Worm (Caenorhabditis elegans) whole organism, young adult: Measurements from ENCODE around the gene htrl-1.

Source experiments
- Y53G8AR.9 ChIP-seq: fragments of 200-800 bp; sonication (Bioruptor generic); conservative IDR thresholded peaks from 2 replicates; pipeline ENCODE4 v1.3.6; 2022; ENCODE audit warnings: missing genetic modification reagents, missing genetic modification characterization, missing compliant biosample characterization
- ceh-91 ChIP-seq: fragments of 200-800 bp; sonication (Bioruptor generic); IDR thresholded peaks from 2 replicates; pipeline ENCODE4 v1.3.6; 2022; ENCODE audit warnings: missing genetic modification reagents, missing genetic modification characterization, missing compliant biosample characterization
- ets-4 ChIP-seq: fragments of 200-800 bp; sonication (Bioruptor generic); optimal IDR thresholded peaks from 2 replicates; lab custom pipeline; 2018; ENCODE audit warnings: mild to moderate bottlenecking, missing genetic modification characterization, missing compliant biosample characterization
- lag-1 ChIP-seq: fragments of 200-800 bp; sonication (Bioruptor generic); IDR thresholded peaks from 2 replicates; pipeline ENCODE4 v1.3.6; 2022; ENCODE audit warnings: missing genetic modification reagents, missing genetic modification characterization, missing compliant biosample characterization
- nhr-90 ChIP-seq: sonication (generic microtip); optimal IDR thresholded peaks from 2 replicates; lab custom pipeline; 2016; ENCODE audit warnings: missing genotype, mild to moderate bottlenecking, missing genetic modification characterization, missing compliant biosample characterization
- pha-4 ChIP-seq: fragments of 150-350 bp; sonication (generic microtip); optimal IDR thresholded peaks from 2 replicates; lab custom pipeline; 2014; ENCODE audit warnings: missing biosample characterization, missing genetic modification reagents, missing genetic modification characterization
- snpc-4 ChIP-seq, 5 experiments: fragments of 150-350 bp in 1 of 5; sonication (generic microtip) in 4 of 5; optimal IDR thresholded peaks; 2 replicates each; lab custom pipeline; 2014 to 2018; ENCODE audit warnings: missing genetic modification characterization in 5 of 5, missing biosample characterization in 3 of 5, antibody characterized with exemption in 2 of 5, mild to moderate bottlenecking in 2 of 5, missing compliant biosample characterization in 2 of 5, missing genotype in 2 of 5, moderate library complexity in 2 of 5, missing genetic modification reagents in 1 of 5
- unc-62 ChIP-seq: fragments of 150-350 bp; optimal IDR thresholded peaks from 2 replicates; lab custom pipeline; 2014; ENCODE audit warnings: missing biosample characterization, missing genetic modification reagents, missing genetic modification characterization
- ztf-22 ChIP-seq: fragments of 200-800 bp; sonication (Bioruptor generic); optimal IDR thresholded peaks from 2 replicates; lab custom pipeline; 2018; ENCODE audit warnings: mild to moderate bottlenecking, missing genetic modification characterization, moderate library complexity, missing compliant biosample characterization

ce11 chrV:11485558-11485957, 10.6 kb downstream of the htrl-1 start, which contains the start of gene srh-1:
- TF ChIP-seq unc-62 (no peak), ets-4 (GFP tag; lab: Kevin White, UChicago) (no peak), nhr-90 (tag; lab: Kevin White, UChicago) (no peak), ztf-22 (no peak), lag-1 (no peak), snpc-4 (GFP tag; optimal IDR thresholded peaks at IDR 0.05; lab: Kevin White, UChicago) (no peak), snpc-4 (tag; optimal IDR thresholded peaks at IDR 0.05; lab: Kevin White, UChicago) (no peak), Y53G8AR.9 (GFP tag; lab: Robert Waterston, UW) (no peak), ceh-91 (GFP tag; lab: Robert Waterston, UW) (no peak), pha-4 (tag; lab: Kevin White, UChicago) (no peak)
